Worm (Caenorhabditis elegans): ENCODE measurements around the gene sas-7.

ce11 chrIII:10305295-10305694 is 15.5 kb upstream of the sas-7 start:
- no peak for TF ChIP-seq tbx-2 (tag; optimal IDR thresholded peaks at IDR 0.05)
- TF ChIP-seq nhr-20 (tag; optimal IDR thresholded peaks at IDR 0.05) = no peak
- TF ChIP-seq ces-1 (GFP tag; optimal IDR thresholded peaks at IDR 0.05) = no peak
- TF ChIP-seq ztf-4 (tag; optimal IDR thresholded peaks at IDR 0.05) = no peak
- TF ChIP-seq ztf-11 (tag; optimal IDR thresholded peaks at IDR 0.05) = no peak
- TF ChIP-seq jun-1 (tag; optimal IDR thresholded peaks at IDR 0.05) = no peak
- TF ChIP-seq unc-30 (tag; optimal IDR thresholded peaks at IDR 0.05) = no peak
- TF ChIP-seq nhr-85 (tag) = no peak
- no peak for TF ChIP-seq ama-1 (optimal IDR thresholded peaks at IDR 0.05)
